Worm (Caenorhabditis elegans) whole organism, L3 larva: ENCODE data around the gene blos-7.
A peak's percentile ranks its signal among the peaks of the same experiment; 100 is the strongest.
"Not testable (repeated sequence)": the region's sequence is repeated elsewhere in the genome, so short reads cannot be mapped to it uniquely, and the experiment has no call there.

ENCODE experiments used
- R02D3.7 ChIP-seq: fragments of 150-350 bp; optimal IDR thresholded peaks from 2 replicates; lab custom pipeline; 2014; ENCODE audit warnings: missing biosample characterization, missing genetic modification characterization
- ZK546.5 ChIP-seq: sonication (generic microtip); optimal IDR thresholded peaks from 2 replicates; lab custom pipeline; 2017; ENCODE audit warnings: missing biosample characterization, missing genetic modification characterization
- aly-2 ChIP-seq: fragments of 150-350 bp; optimal IDR thresholded peaks from 2 replicates; lab custom pipeline; 2014; ENCODE audit warnings: missing biosample characterization, missing genetic modification characterization
- ama-1 ChIP-seq: fragments of 150-350 bp; optimal IDR thresholded peaks from 2 replicates; lab custom pipeline; 2018
- ceh-28 ChIP-seq: fragments of 150-350 bp; optimal IDR thresholded peaks from 2 replicates; lab custom pipeline; 2014; ENCODE audit warnings: missing biosample characterization, missing genetic modification reagents, missing genetic modification characterization
- ceh-82 ChIP-seq: fragments of 150-350 bp; optimal IDR thresholded peaks from 2 replicates; lab custom pipeline; 2014; ENCODE audit warnings: missing biosample characterization, missing genetic modification characterization
- daf-12 ChIP-seq: fragments of 150-350 bp; optimal IDR thresholded peaks from 2 replicates; lab custom pipeline; 2014; ENCODE audit warnings: missing biosample characterization, missing genetic modification reagents, missing genetic modification characterization
- egl-27 ChIP-seq: sonication (generic microtip); optimal IDR thresholded peaks from 4 replicates; lab custom pipeline; 2017; ENCODE audit warnings: missing biosample characterization, missing genetic modification reagents, missing genetic modification characterization
- egl-5 ChIP-seq: fragments of 150-350 bp; optimal IDR thresholded peaks from 2 replicates; lab custom pipeline; 2017; ENCODE audit warnings: missing biosample characterization, missing genetic modification reagents, missing genetic modification characterization, inconsistent platforms
- elt-1 ChIP-seq: fragments of 150-350 bp; optimal IDR thresholded peaks from 2 replicates; lab custom pipeline; 2014; ENCODE audit warnings: missing biosample characterization, missing genetic modification characterization
- eor-1 ChIP-seq, 2 experiments: fragments of 150-350 bp; optimal IDR thresholded peaks; 2 replicates each; lab custom pipeline; 2014 to 2018; ENCODE audit warnings: missing biosample characterization in 2 of 2, missing genetic modification characterization in 2 of 2
- fkh-10 ChIP-seq: sonication (generic microtip); optimal IDR thresholded peaks from 2 replicates; lab custom pipeline; 2017; ENCODE audit warnings: missing biosample characterization, missing genetic modification reagents, missing genetic modification characterization
- fkh-2 ChIP-seq: fragments of 150-350 bp; optimal IDR thresholded peaks from 2 replicates; lab custom pipeline; 2014; ENCODE audit warnings: missing biosample characterization, missing genetic modification reagents, missing genetic modification characterization
- jun-1 ChIP-seq: fragments of 150-350 bp; optimal IDR thresholded peaks from 2 replicates; lab custom pipeline; 2014; ENCODE audit warnings: missing biosample characterization, missing genetic modification reagents, missing genetic modification characterization
- lin-15B ChIP-seq: fragments of 150-350 bp; optimal IDR thresholded peaks from 2 replicates; lab custom pipeline; 2014; ENCODE audit warnings: missing biosample characterization, missing genetic modification characterization
- lin-39 ChIP-seq: fragments of 150-350 bp; optimal IDR thresholded peaks from 2 replicates; lab custom pipeline; 2018; ENCODE audit warnings: missing biosample characterization, missing genetic modification reagents, missing genetic modification characterization
- lsy-12 ChIP-seq: sonication (generic microtip); optimal IDR thresholded peaks from 2 replicates; lab custom pipeline; 2016; ENCODE audit warnings: mild to moderate bottlenecking, missing genetic modification characterization, missing compliant biosample characterization
- mdl-1 ChIP-seq: fragments of 150-350 bp; optimal IDR thresholded peaks from 2 replicates; lab custom pipeline; 2014; ENCODE audit warnings: missing biosample characterization, missing genetic modification characterization
- mml-1 ChIP-seq: fragments of 150-350 bp; sonication (generic microtip); optimal IDR thresholded peaks from 3 replicates; lab custom pipeline; 2014; ENCODE audit warnings: missing biosample characterization, missing genetic modification characterization
- nfya-1 ChIP-seq: sonication (generic microtip); optimal IDR thresholded peaks from 2 replicates; lab custom pipeline; 2017; ENCODE audit warnings: missing genetic modification characterization, mild to moderate bottlenecking, missing compliant biosample characterization, antibody characterized with exemption, moderate library complexity; ENCODE audit not compliant: insufficient read depth
- nhr-23 ChIP-seq: fragments of 150-350 bp; optimal IDR thresholded peaks from 2 replicates; lab custom pipeline; 2014; ENCODE audit warnings: missing biosample characterization, missing genetic modification reagents, missing genetic modification characterization
- nhr-237 ChIP-seq: fragments of 150-350 bp; optimal IDR thresholded peaks from 2 replicates; lab custom pipeline; 2014; ENCODE audit warnings: missing biosample characterization, missing genetic modification characterization
- nhr-28 ChIP-seq: fragments of 150-350 bp; optimal IDR thresholded peaks from 2 replicates; lab custom pipeline; 2014; ENCODE audit warnings: missing biosample characterization, missing genetic modification characterization
- nhr-43 ChIP-seq: sonication (generic microtip); optimal IDR thresholded peaks from 2 replicates; lab custom pipeline; 2016; ENCODE audit warnings: mild to moderate bottlenecking, missing genetic modification characterization, missing compliant biosample characterization; ENCODE audit not compliant: poor library complexity, severe bottlenecking
- pha-4 ChIP-seq: fragments of 150-350 bp; optimal IDR thresholded peaks from 2 replicates; lab custom pipeline; 2014; ENCODE audit warnings: missing biosample characterization, missing genetic modification reagents, missing genetic modification characterization
- pqm-1 ChIP-seq: fragments of 150-350 bp; optimal IDR thresholded peaks from 2 replicates; lab custom pipeline; 2017; ENCODE audit warnings: missing biosample characterization, missing genetic modification characterization, inconsistent platforms
- sea-2 ChIP-seq: fragments of 150-350 bp; sonication (generic microtip); optimal IDR thresholded peaks from 4 replicates; lab custom pipeline; 2014; ENCODE audit warnings: missing biosample characterization, missing genetic modification reagents, missing genetic modification characterization
- skn-1 ChIP-seq: fragments of 150-350 bp; optimal IDR thresholded peaks from 2 replicates; lab custom pipeline; 2014; ENCODE audit warnings: missing biosample characterization, missing genetic modification characterization
- tbx-2 ChIP-seq: sonication (generic microtip); optimal IDR thresholded peaks from 2 replicates; lab custom pipeline; 2016; ENCODE audit warnings: mild to moderate bottlenecking, missing genetic modification characterization, missing compliant biosample characterization
- unc-62 ChIP-seq: fragments of 150-350 bp; sonication (generic microtip); optimal IDR thresholded peaks from 4 replicates; lab custom pipeline; 2014; ENCODE audit warnings: missing biosample characterization, missing genetic modification reagents, missing genetic modification characterization
- zag-1 ChIP-seq: fragments of 150-350 bp; optimal IDR thresholded peaks from 2 replicates; lab custom pipeline; 2014; ENCODE audit warnings: missing biosample characterization, missing genetic modification characterization
- ztf-11 ChIP-seq: fragments of 150-350 bp; optimal IDR thresholded peaks from 2 replicates; lab custom pipeline; 2014; ENCODE audit warnings: missing biosample characterization, missing genetic modification characterization
- ztf-4 ChIP-seq: fragments of 150-350 bp; optimal IDR thresholded peaks from 2 replicates; lab custom pipeline; 2014; ENCODE audit warnings: missing biosample characterization, missing genetic modification characterization

The blos-7 gene

DNA sequence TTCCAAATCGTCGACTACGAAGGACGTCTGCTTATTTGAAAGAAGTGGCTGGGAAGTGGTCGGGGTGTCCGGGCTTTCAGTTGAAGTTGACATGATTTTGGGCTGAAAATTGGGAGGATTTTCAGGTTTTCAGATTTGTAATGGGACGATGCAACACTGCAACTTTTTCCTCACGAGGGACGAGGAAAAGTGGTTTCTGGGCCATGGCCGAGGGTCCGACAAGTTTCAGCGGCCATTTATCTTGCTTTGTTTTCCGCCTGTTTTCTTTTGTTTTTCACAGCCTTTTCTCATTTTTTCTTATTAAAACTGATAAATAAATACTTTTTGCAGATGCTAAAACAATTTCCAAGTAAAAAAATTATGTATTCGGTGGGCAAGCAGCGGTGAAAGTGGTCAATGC lies at the start of gene blos-7:
Gene blos-7 (minus strand): TSS at position 101 of the 400 bp plus-strand sequence.
- not testable (repeated sequence) for TF ChIP-seq aly-2 (tag; lab: Kevin White, UChicago); sea-2 (GFP tag; lab: Kevin White, UChicago); daf-12 (tag; lab: Kevin White, UChicago)

DNA sequence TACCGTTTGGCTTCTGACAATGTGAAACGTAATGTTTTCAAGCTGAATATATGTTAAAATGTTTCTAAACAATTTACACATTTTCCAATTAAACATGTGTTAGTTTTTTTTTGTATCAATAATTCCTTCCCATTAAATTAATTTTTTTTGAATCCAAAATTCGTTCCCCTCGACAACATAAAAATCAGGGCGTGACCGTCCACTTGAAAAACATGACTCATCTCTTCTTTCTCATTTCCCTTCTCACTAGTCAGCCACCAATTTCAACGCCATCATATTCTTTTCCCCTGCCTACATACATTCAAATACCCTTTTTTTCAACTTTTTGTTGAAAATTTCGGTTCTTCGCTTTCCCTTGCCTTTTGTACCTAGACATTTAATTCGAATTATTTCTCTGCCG lies 49.8 kb upstream of the blos-7 start:
- TF ChIP-seq skn-1 (no peak), lsy-12 (tag; lab: Kevin White, UChicago) (no peak), ama-1 (lab: Kevin White, UChicago) (no peak), mml-1 (no peak), ztf-11 (tag; lab: Kevin White, UChicago) (no peak), elt-1 (tag; lab: Kevin White, UChicago) (no peak), tbx-2 (tag; lab: Kevin White, UChicago) (no peak), unc-62 (GFP tag; lab: Kevin White, UChicago) (no peak), nhr-23 (tag; lab: Kevin White, UChicago) (no peak), lin-15B (tag; lab: Kevin White, UChicago) (no peak)

DNA sequence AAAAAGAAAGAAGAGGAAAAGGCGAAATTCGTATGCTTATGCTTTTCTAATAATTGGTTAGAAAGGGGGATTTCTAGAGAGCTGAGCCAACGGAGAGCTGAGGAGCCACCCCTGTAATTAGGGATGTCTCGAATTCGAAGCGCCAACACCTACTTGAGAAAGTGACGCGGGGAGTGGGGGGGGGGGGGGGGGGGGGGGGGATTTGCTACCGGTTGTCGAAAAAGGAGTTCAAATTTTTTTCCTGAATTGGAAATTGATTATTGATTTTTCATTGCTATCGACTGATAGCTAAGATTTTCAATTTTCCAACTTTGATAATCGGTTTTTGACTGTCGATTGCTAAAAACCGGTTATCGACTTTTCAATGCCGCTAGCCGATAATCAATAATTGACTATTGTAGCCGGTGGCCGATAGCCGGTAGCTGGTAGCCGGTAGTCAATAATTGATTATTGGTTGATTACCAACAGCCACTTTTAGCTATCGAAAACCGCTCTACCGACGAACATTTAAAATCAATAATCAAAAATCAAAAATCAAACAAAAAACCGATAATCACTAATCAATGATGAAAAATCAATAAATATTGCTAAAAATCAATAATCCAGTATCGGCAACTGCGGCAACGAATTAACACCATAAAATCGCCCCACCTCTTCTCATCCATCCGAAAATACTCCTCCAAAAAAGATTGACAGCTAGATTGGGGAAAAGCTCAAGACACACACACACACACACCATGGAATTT lies 46.4 kb upstream of the blos-7 start:
- no peak for TF ChIP-seq pqm-1
- no peak for TF ChIP-seq pha-4 (tag; lab: Kevin White, UChicago)
- peak; percentile 81 for TF ChIP-seq ceh-28 (tag; lab: Kevin White, UChicago)

DNA sequence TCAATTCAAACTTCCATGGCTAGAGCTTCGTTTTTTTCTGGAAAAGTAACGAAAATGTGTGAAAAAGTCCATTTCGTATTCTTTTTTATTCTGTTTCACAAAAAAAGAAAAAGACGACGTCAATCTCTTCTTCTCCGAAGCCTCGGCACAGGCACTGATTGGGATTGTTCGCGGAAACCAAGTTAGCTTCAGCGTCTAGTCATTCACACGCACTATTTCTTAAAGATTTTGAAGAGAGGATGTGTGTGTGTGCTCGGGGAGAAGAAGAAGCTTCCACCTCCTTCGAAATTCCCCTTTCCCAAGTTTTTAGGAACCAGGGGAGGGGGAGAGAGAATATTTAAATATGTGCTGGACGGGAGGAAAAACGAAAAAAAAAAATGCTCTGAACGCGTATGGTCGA lies 43.7 kb upstream of the blos-7 start:
- TF ChIP-seq elt-1 (tag; lab: Kevin White, UChicago), result no peak
- TF ChIP-seq nfya-1 (tag; lab: Kevin White, UChicago), result peak; percentile 25
- peak; percentile 84 for TF ChIP-seq fkh-10 (GFP tag; lab: Kevin White, UChicago)

- TF ChIP-seq jun-1 (tag; lab: Kevin White, UChicago), result no peak
- no peak for TF ChIP-seq tbx-2 (tag; lab: Kevin White, UChicago)
- no peak for TF ChIP-seq mdl-1 (tag; lab: Kevin White, UChicago)
- no peak for TF ChIP-seq nhr-28
- TF ChIP-seq eor-1 (tag; optimal IDR thresholded peaks at IDR 0.05; lab: Kevin White, UChicago), result no peak
- no peak for TF ChIP-seq skn-1
- no peak for TF ChIP-seq R02D3.7 (tag; lab: Kevin White, UChicago)
- TF ChIP-seq mml-1, result no peak
- TF ChIP-seq ZK546.5 (tag; lab: Kevin White, UChicago), result no peak
- TF ChIP-seq ztf-4, result no peak
- no peak for TF ChIP-seq pqm-1
- no peak for TF ChIP-seq nhr-43
- no peak for TF ChIP-seq lin-39
- no peak for TF ChIP-seq fkh-2 (tag; lab: Kevin White, UChicago)
- no peak for TF ChIP-seq daf-12 (tag; lab: Kevin White, UChicago)
- TF ChIP-seq egl-27 (tag; lab: Kevin White, UChicago), result no peak
- TF ChIP-seq egl-5 (tag; lab: Kevin White, UChicago), result no peak
- no peak for TF ChIP-seq zag-1
- no peak for TF ChIP-seq nhr-237
- TF ChIP-seq ceh-82 (tag; lab: Kevin White, UChicago), result no peak
Observed at ce11 chrIV:3624597-3624996, 41.9 kb upstream of the blos-7 start, which contains the start of the genes cha-1 and unc-17. Gene cha-1, minus strand, starts transcription at chrIV:3624697. Gene unc-17, minus strand, starts transcription at chrIV:3624699.
